Fruit fly (Drosophila melanogaster) whole organism, wandering third instar larva: ENCODE data around the gene CG13607.

Source experiments
- Dfd ChIP-seq: fragments of >200 bp; optimal IDR thresholded peaks from 2 replicates; lab custom pipeline; 2017; ENCODE audit warnings: missing biosample characterization, missing genetic modification characterization
- usp ChIP-seq: fragments of >200 bp; optimal IDR thresholded peaks from 2 replicates; lab custom pipeline; 2017; ENCODE audit warnings: missing biosample characterization, missing genetic modification characterization

DNA sequence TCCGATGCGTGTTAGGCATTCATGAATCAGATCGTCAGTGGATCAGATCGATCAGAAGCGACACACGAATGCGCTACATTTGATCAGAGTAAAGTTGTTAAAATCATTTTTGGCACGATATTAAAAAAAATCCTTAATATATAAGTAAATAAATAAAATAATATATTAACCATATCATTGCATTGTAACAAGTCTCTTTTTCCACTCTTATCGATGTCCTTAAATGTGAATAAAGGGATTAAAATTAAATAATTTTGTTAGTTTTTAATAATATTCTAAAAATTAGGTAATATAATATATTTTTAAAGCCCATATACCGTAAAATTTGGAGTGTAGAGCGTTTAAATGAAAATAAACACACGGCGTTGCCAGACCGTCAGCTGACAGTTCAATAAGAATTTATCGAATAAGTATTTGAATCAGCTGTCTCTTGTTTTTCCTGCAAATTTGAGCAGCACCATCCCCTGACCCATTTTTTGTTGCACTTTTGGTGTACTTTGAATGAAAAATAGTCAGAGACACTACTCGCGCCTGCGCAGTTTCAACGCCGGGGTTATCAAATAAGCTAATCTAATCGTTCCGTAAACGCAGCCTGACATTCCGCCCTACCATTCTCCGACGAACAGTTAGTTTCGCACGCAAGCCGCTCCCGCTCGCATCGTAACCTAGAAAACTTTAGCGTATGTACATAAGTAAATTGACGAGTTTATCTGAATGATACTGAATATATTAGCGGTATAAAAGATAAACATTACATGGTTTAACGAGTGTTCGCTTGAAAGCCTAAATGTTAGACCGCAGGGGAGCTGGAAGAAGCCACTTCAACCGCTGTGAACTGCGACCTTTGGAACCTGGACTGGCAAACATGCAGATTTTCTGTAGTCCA lies 36.0 kb upstream of the CG13607 start, which contains the start of the genes p38a and CG6178:
- TF ChIP-seq usp (GFP tag; lab: Kevin White, UChicago) (no peak), Dfd (no peak)
